Worm (Caenorhabditis elegans) whole organism, L1 larva: ENCODE measurements around the gene F10E7.11.

Experiments
- C16A3.4 ChIP-seq: fragments of 150-350 bp; optimal IDR thresholded peaks from 2 replicates; lab custom pipeline; 2014; ENCODE audit warnings: missing biosample characterization, missing genetic modification characterization
- Y116A8C.19 ChIP-seq: sonication (generic microtip); optimal IDR thresholded peaks from 2 replicates; lab custom pipeline; 2016; ENCODE audit warnings: missing compliant biosample characterization, missing genetic modification characterization, borderline replicate concordance
- aly-2 ChIP-seq: fragments of 150-350 bp; optimal IDR thresholded peaks from 2 replicates; lab custom pipeline; 2014; ENCODE audit warnings: missing biosample characterization, missing genetic modification characterization
- ama-1 ChIP-seq: fragments of 150-350 bp; optimal IDR thresholded peaks from 2 replicates; lab custom pipeline; 2014
- ceh-8 ChIP-seq: fragments of 200-800 bp; sonication (Bioruptor generic); optimal IDR thresholded peaks from 2 replicates; lab custom pipeline; 2018; ENCODE audit warnings: mild to moderate bottlenecking, missing genetic modification characterization, moderate library complexity, missing compliant biosample characterization
- ceh-82 ChIP-seq, 3 experiments: fragments of 150-350 bp in 1 of 3; sonication (generic microtip) in 2 of 3; optimal IDR thresholded peaks; 2 replicates each; lab custom pipeline; 2014 to 2017; ENCODE audit warnings: missing biosample characterization in 3 of 3, missing genetic modification characterization in 3 of 3
- ceh-90 ChIP-seq: sonication (generic microtip); optimal IDR thresholded peaks from 2 replicates; lab custom pipeline; 2016; ENCODE audit warnings: missing genetic modification characterization, missing compliant biosample characterization
- ces-1 ChIP-seq: fragments of 150-350 bp; optimal IDR thresholded peaks from 2 replicates; lab custom pipeline; 2014; ENCODE audit warnings: missing biosample characterization, missing genetic modification reagents, missing genetic modification characterization
- dpl-1 ChIP-seq, 3 experiments: fragments of 150-350 bp in 2 of 3; sonication (generic microtip) in 1 of 3; optimal IDR thresholded peaks; 2 replicates each; lab custom pipeline; 2014 to 2017; ENCODE audit warnings: missing biosample characterization in 3 of 3, missing genetic modification characterization in 3 of 3, missing genetic modification reagents in 3 of 3
- efl-3 ChIP-seq: fragments of 200-800 bp; sonication (Bioruptor generic); optimal IDR thresholded peaks from 2 replicates; lab custom pipeline; 2018; ENCODE audit warnings: mild to moderate bottlenecking, missing genetic modification characterization, missing compliant biosample characterization
- egl-13 ChIP-seq: sonication (generic microtip); optimal IDR thresholded peaks from 2 replicates; lab custom pipeline; 2016; ENCODE audit warnings: missing genotype, missing genetic modification reagents, missing genetic modification characterization, missing compliant biosample characterization
- elt-2 ChIP-seq: sonication (generic microtip); optimal IDR thresholded peaks from 2 replicates; lab custom pipeline; 2016; ENCODE audit warnings: missing genetic modification characterization, mild to moderate bottlenecking, inconsistent platforms, missing compliant biosample characterization, missing genetic modification reagents
- elt-3 ChIP-seq, 6 experiments: fragments of 150-350 bp in 1 of 6; sonication (generic microtip); optimal IDR thresholded peaks; 2 replicates each; lab custom pipeline; 2017 to 2018; ENCODE audit warnings: missing biosample characterization in 6 of 6, missing genetic modification characterization in 6 of 6, inconsistent platforms in 1 of 6
- fkh-10 ChIP-seq: sonication (generic microtip); optimal IDR thresholded peaks from 2 replicates; lab custom pipeline; 2017; ENCODE audit warnings: missing biosample characterization, missing genetic modification reagents, missing genetic modification characterization
- fos-1 ChIP-seq: fragments of 150-350 bp; optimal IDR thresholded peaks from 2 replicates; lab custom pipeline; 2014; ENCODE audit warnings: missing biosample characterization, missing genetic modification characterization
- hlh-17 ChIP-seq: fragments of 200-800 bp; sonication (Bioruptor generic); optimal IDR thresholded peaks from 2 replicates; lab custom pipeline; 2018; ENCODE audit warnings: missing genetic modification characterization, mild to moderate bottlenecking, missing compliant biosample characterization, moderate library complexity, borderline replicate concordance
- hlh-4 ChIP-seq: sonication (generic microtip); optimal IDR thresholded peaks from 2 replicates; lab custom pipeline; 2016; ENCODE audit warnings: mild to moderate bottlenecking, missing genetic modification characterization, missing compliant biosample characterization
- hpl-2 ChIP-seq: fragments of 150-350 bp; optimal IDR thresholded peaks from 2 replicates; lab custom pipeline; 2014; ENCODE audit warnings: missing biosample characterization, missing genetic modification reagents, missing genetic modification characterization
- isw-1 ChIP-seq: fragments of 200-800 bp; sonication (Bioruptor generic); IDR thresholded peaks from 2 replicates; pipeline ENCODE4 v1.3.6; 2022; ENCODE audit warnings: missing genetic modification characterization, missing compliant biosample characterization
- jun-1 ChIP-seq: fragments of 150-350 bp; optimal IDR thresholded peaks from 2 replicates; lab custom pipeline; 2014; ENCODE audit warnings: missing biosample characterization, missing genetic modification reagents, missing genetic modification characterization
- lin-13 ChIP-seq: fragments of 150-350 bp; optimal IDR thresholded peaks from 2 replicates; lab custom pipeline; 2014; ENCODE audit warnings: missing biosample characterization, missing genetic modification reagents, missing genetic modification characterization
- lin-14 ChIP-seq: fragments of 200-800 bp; sonication (Bioruptor generic); optimal IDR thresholded peaks from 2 replicates; lab custom pipeline; 2018; ENCODE audit warnings: mild to moderate bottlenecking, missing genetic modification characterization, moderate library complexity, missing compliant biosample characterization
- lin-39 ChIP-seq: fragments of 150-350 bp; optimal IDR thresholded peaks from 2 replicates; lab custom pipeline; 2014; ENCODE audit warnings: missing biosample characterization, missing genetic modification reagents, missing genetic modification characterization
- mdl-1 ChIP-seq, 2 experiments: fragments of 150-350 bp; optimal IDR thresholded peaks; 2 replicates each; lab custom pipeline; 2014 to 2017; ENCODE audit warnings: missing biosample characterization in 2 of 2, missing genetic modification characterization in 2 of 2, inconsistent platforms in 1 of 2
- mef-2 ChIP-seq: fragments of 150-350 bp; optimal IDR thresholded peaks from 2 replicates; lab custom pipeline; 2014; ENCODE audit warnings: missing biosample characterization, missing genetic modification characterization
- mep-1 ChIP-seq: fragments of 150-350 bp; optimal IDR thresholded peaks from 2 replicates; lab custom pipeline; 2014; ENCODE audit warnings: missing biosample characterization, missing genetic modification characterization
- nhr-11 ChIP-seq: fragments of 150-350 bp; optimal IDR thresholded peaks from 2 replicates; lab custom pipeline; 2014; ENCODE audit warnings: missing biosample characterization, missing genetic modification characterization
- nhr-12 ChIP-seq: sonication (generic microtip); optimal IDR thresholded peaks from 2 replicates; lab custom pipeline; 2017; ENCODE audit warnings: missing biosample characterization, missing genetic modification characterization
- nhr-19 ChIP-seq: fragments of 200-800 bp; sonication (Bioruptor generic); conservative IDR thresholded peaks from 2 replicates; pipeline ENCODE4 v1.3.6; 2022; ENCODE audit warnings: missing genetic modification characterization, missing compliant biosample characterization
- nhr-20 ChIP-seq: sonication (generic microtip); optimal IDR thresholded peaks from 2 replicates; lab custom pipeline; 2016; ENCODE audit warnings: mild to moderate bottlenecking, missing genetic modification characterization, missing compliant biosample characterization
- nhr-28 ChIP-seq: fragments of 150-350 bp; optimal IDR thresholded peaks from 2 replicates; lab custom pipeline; 2014; ENCODE audit warnings: missing biosample characterization, missing genetic modification characterization
- nhr-47 ChIP-seq: sonication (generic microtip); optimal IDR thresholded peaks from 2 replicates; lab custom pipeline; 2016; ENCODE audit warnings: mild to moderate bottlenecking, missing genetic modification characterization, moderate library complexity, missing compliant biosample characterization
- nhr-71 ChIP-seq: sonication (generic microtip); optimal IDR thresholded peaks from 2 replicates; lab custom pipeline; 2016; ENCODE audit warnings: mild to moderate bottlenecking, missing genetic modification characterization, moderate library complexity, missing compliant biosample characterization
- nhr-76 ChIP-seq: sonication (generic microtip); optimal IDR thresholded peaks from 2 replicates; lab custom pipeline; 2017; ENCODE audit warnings: missing biosample characterization, missing genetic modification characterization
- nhr-77 ChIP-seq: fragments of 150-350 bp; optimal IDR thresholded peaks from 2 replicates; lab custom pipeline; 2014; ENCODE audit warnings: missing biosample characterization, missing genetic modification characterization
- nhr-90 ChIP-seq: sonication (generic microtip); optimal IDR thresholded peaks from 2 replicates; lab custom pipeline; 2016; ENCODE audit warnings: mild to moderate bottlenecking, missing genetic modification characterization, missing compliant biosample characterization; ENCODE audit not compliant: poor library complexity
- pag-3 ChIP-seq: sonication (generic microtip); optimal IDR thresholded peaks from 2 replicates; lab custom pipeline; 2017; ENCODE audit warnings: missing genetic modification characterization, mild to moderate bottlenecking, missing compliant biosample characterization, antibody characterized with exemption, borderline replicate concordance; ENCODE audit not compliant: insufficient read depth
- pax-3 ChIP-seq: fragments of 200-800 bp; sonication (Bioruptor generic); optimal IDR thresholded peaks from 2 replicates; lab custom pipeline; 2018; ENCODE audit warnings: mild to moderate bottlenecking, missing genetic modification characterization, moderate library complexity, missing compliant biosample characterization
- pqm-1 ChIP-seq: sonication (generic microtip); optimal IDR thresholded peaks from 3 replicates; lab custom pipeline; 2017; ENCODE audit warnings: missing biosample characterization, missing genetic modification characterization
- skn-1 ChIP-seq: fragments of 150-350 bp; optimal IDR thresholded peaks from 2 replicates; lab custom pipeline; 2014; ENCODE audit warnings: missing biosample characterization, missing genetic modification characterization
- snpc-4 ChIP-seq: fragments of 150-350 bp; optimal IDR thresholded peaks from 2 replicates; lab custom pipeline; 2014; ENCODE audit warnings: missing biosample characterization, missing genetic modification characterization
- sup-37 ChIP-seq: fragments of 200-800 bp; sonication (Bioruptor generic); optimal IDR thresholded peaks from 2 replicates; lab custom pipeline; 2018; ENCODE audit warnings: mild to moderate bottlenecking, missing genetic modification characterization, missing compliant biosample characterization
- swsn-7 ChIP-seq: sonication (generic microtip); optimal IDR thresholded peaks from 2 replicates; lab custom pipeline; 2016; ENCODE audit warnings: missing genetic modification characterization, missing compliant biosample characterization
- tbx-2 ChIP-seq: sonication (generic microtip); optimal IDR thresholded peaks from 2 replicates; lab custom pipeline; 2016; ENCODE audit warnings: missing genetic modification characterization, missing compliant biosample characterization
- unc-86 ChIP-seq: sonication (generic microtip); optimal IDR thresholded peaks from 2 replicates; lab custom pipeline; 2016; ENCODE audit warnings: missing genetic modification characterization, missing compliant biosample characterization
- vab-15 ChIP-seq: sonication (generic microtip); optimal IDR thresholded peaks from 2 replicates; lab custom pipeline; 2017; ENCODE audit warnings: missing genotype, mild to moderate bottlenecking, missing genetic modification characterization, missing compliant biosample characterization
- xbp-1 ChIP-seq: sonication (generic microtip); optimal IDR thresholded peaks from 2 replicates; lab custom pipeline; 2016; ENCODE audit warnings: missing genetic modification characterization, missing compliant biosample characterization
- zag-1 ChIP-seq: fragments of 150-350 bp; optimal IDR thresholded peaks from 2 replicates; lab custom pipeline; 2014; ENCODE audit warnings: missing biosample characterization, missing genetic modification characterization
- ztf-11 ChIP-seq, 2 experiments: sonication (generic microtip); optimal IDR thresholded peaks; 2 replicates each; lab custom pipeline; 2016 to 2017; ENCODE audit warnings: missing genetic modification characterization in 2 of 2, missing biosample characterization in 1 of 2, missing compliant biosample characterization in 1 of 2
- ztf-4 ChIP-seq: fragments of 150-350 bp; optimal IDR thresholded peaks from 2 replicates; lab custom pipeline; 2014; ENCODE audit warnings: missing biosample characterization, missing genetic modification characterization

Gene F10E7.11

ce11 chrII:7148099-7148498 lies 25.4 kb upstream of the F10E7.11 start, which contains the start of gene T07F8.1:
Gene T07F8.1 (plus strand): TSS chrII:7148399.
- TF ChIP-seq lin-13 (GFP tag; lab: Kevin White, UChicago), result no peak
- TF ChIP-seq nhr-11 (tag; lab: Kevin White, UChicago), result no peak
- TF ChIP-seq unc-86 (tag; lab: Kevin White, UChicago), result no peak
- no peak for TF ChIP-seq mep-1 (tag; lab: Kevin White, UChicago)
- TF ChIP-seq hlh-17 (GFP tag; lab: Kevin White, UChicago), result no peak
- TF ChIP-seq ceh-90 (tag; lab: Kevin White, UChicago), result no peak
- no peak for TF ChIP-seq lin-39 (tag; lab: Kevin White, UChicago)
- no peak for TF ChIP-seq nhr-90
- no peak for TF ChIP-seq lin-14 (GFP tag; lab: Kevin White, UChicago)
- no peak for TF ChIP-seq nhr-19 (GFP tag; lab: Robert Waterston, UW)

- no peak for TF ChIP-seq isw-1 (GFP tag; lab: Robert Waterston, UW)
- peak; percentile 50 for TF ChIP-seq lin-14 (GFP tag; lab: Kevin White, UChicago)
- TF ChIP-seq nhr-90, result no peak
- TF ChIP-seq dpl-1 (GFP tag; optimal IDR thresholded peaks at IDR 0.05; lab: Kevin White, UChicago), result peak; percentile 42 to 67 (median 65)
- TF ChIP-seq nhr-20 (tag; lab: Kevin White, UChicago), result peak; percentile 56
- TF ChIP-seq xbp-1 (tag; lab: Kevin White, UChicago), result peak; percentile 19
- peak; percentile 63 for TF ChIP-seq nhr-71
- TF ChIP-seq mdl-1 (tag; optimal IDR thresholded peaks at IDR 0.05; lab: Kevin White, UChicago), result no peak
- TF ChIP-seq ces-1 (GFP tag; lab: Kevin White, UChicago), result no peak
- no peak for TF ChIP-seq Y116A8C.19 (tag; lab: Kevin White, UChicago)
- no peak for TF ChIP-seq vab-15
- no peak for TF ChIP-seq elt-3 (tag; optimal IDR thresholded peaks at IDR 0.05; lab: Kevin White, UChicago)
- no peak for TF ChIP-seq ama-1 (lab: Kevin White, UChicago)
- TF ChIP-seq snpc-4 (tag; lab: Kevin White, UChicago), result peak; percentile 14
- TF ChIP-seq jun-1 (tag; lab: Kevin White, UChicago), result no peak
- TF ChIP-seq zag-1 (tag; lab: Kevin White, UChicago), result no peak
- no peak for TF ChIP-seq fos-1 (tag; lab: Kevin White, UChicago)
- no peak for TF ChIP-seq lin-39 (tag; lab: Kevin White, UChicago)
- TF ChIP-seq egl-13, result peak; percentile 5
- no peak for TF ChIP-seq hlh-4 (tag; lab: Kevin White, UChicago)
- TF ChIP-seq mef-2 (tag; lab: Kevin White, UChicago), result no peak
- peak; percentile 23 for TF ChIP-seq swsn-7 (tag; lab: Kevin White, UChicago)
- TF ChIP-seq ceh-82 (tag; optimal IDR thresholded peaks at IDR 0.05; lab: Kevin White, UChicago), result no peak
- peak; percentile 82 for TF ChIP-seq hpl-2 (GFP tag; lab: Kevin White, UChicago)
- peak; percentile 55 for TF ChIP-seq nhr-47 (tag; lab: Kevin White, UChicago)
- no peak for TF ChIP-seq pqm-1 (tag; lab: Kevin White, UChicago)
- no peak for TF ChIP-seq efl-3 (GFP tag; lab: Kevin White, UChicago)
- no peak for TF ChIP-seq tbx-2 (tag; lab: Kevin White, UChicago)
- TF ChIP-seq pag-3, result no peak
- TF ChIP-seq nhr-28 (tag; lab: Kevin White, UChicago), result no peak
- TF ChIP-seq fkh-10, result no peak
- TF ChIP-seq nhr-19 (GFP tag; lab: Robert Waterston, UW), result peak; percentile 30; the same call in 1 of the 2 replicates
- no peak for TF ChIP-seq ztf-4 (tag; lab: Kevin White, UChicago)
- peak; percentile 22 for TF ChIP-seq mep-1 (tag; lab: Kevin White, UChicago)
- TF ChIP-seq C16A3.4 (tag; lab: Kevin White, UChicago), result no peak
- no peak for TF ChIP-seq nhr-12
- no peak for TF ChIP-seq skn-1 (tag; lab: Kevin White, UChicago)
- no peak for TF ChIP-seq aly-2
- TF ChIP-seq ceh-8, result no peak
- TF ChIP-seq sup-37 (GFP tag; lab: Kevin White, UChicago), result no peak
- TF ChIP-seq ztf-11 (tag; optimal IDR thresholded peaks at IDR 0.05; lab: Kevin White, UChicago), result no peak
- TF ChIP-seq nhr-76 (tag; lab: Kevin White, UChicago), result no peak
- TF ChIP-seq hlh-17 (GFP tag; lab: Kevin White, UChicago), result no peak
- no peak for TF ChIP-seq elt-2
- TF ChIP-seq nhr-77, result no peak
- TF ChIP-seq pax-3 (tag; lab: Kevin White, UChicago), result no peak
Observed at ce11 chrII:7147550-7147949, 24.9 kb upstream of the F10E7.11 start.
